Fruit fly (Drosophila melanogaster): ENCODE data around the gene narya.

Gene narya

dm6 chrX:19521753-19522383, 47.0 kb downstream of the narya start, which contains the start of the genes Idh3a and CoRest:
Gene Idh3a, minus strand, starts transcription at chrX:19521810.
Gene CoRest, plus strand, starts transcription at chrX:19521929.
- TF ChIP-seq CG8319 (GFP tag; optimal IDR thresholded peaks at IDR 0.05) (no peak), dac (GFP tag; optimal IDR thresholded peaks at IDR 0.05) (no peak), CG31627 (GFP tag; optimal IDR thresholded peaks at IDR 0.05) (peak; percentile 32), spab (GFP tag; optimal IDR thresholded peaks at IDR 0.05) (no peak), CG4318 (GFP tag; optimal IDR thresholded peaks at IDR 0.05) (no peak), lz (GFP tag; optimal IDR thresholded peaks at IDR 0.05) (peak; percentile 13), CG34406 (GFP tag; optimal IDR thresholded peaks at IDR 0.05) (no peak), esn (GFP tag; optimal IDR thresholded peaks at IDR 0.05) (no peak), CG3032 (tag; optimal IDR thresholded peaks at IDR 0.05) (no peak), OdsH (GFP tag; optimal IDR thresholded peaks at IDR 0.05) (no peak), CG32006 (GFP tag; optimal IDR thresholded peaks at IDR 0.05) (no peak), CG15336 (GFP tag; IDR thresholded peaks at IDR 0.05) (no peak), CG6276 (GFP tag; optimal IDR thresholded peaks at IDR 0.05) (no peak), CG6808 (GFP tag; optimal IDR thresholded peaks at IDR 0.05) (no peak), svp (GFP tag) (peak; percentile 83), CG3919 (GFP tag; optimal IDR thresholded peaks at IDR 0.05) (no peak), Sox15 (GFP tag; optimal IDR thresholded peaks at IDR 0.05) (peak; percentile 4), CG6792 (GFP tag; optimal IDR thresholded peaks at IDR 0.05) (no peak), CG11762 (GFP tag; optimal IDR thresholded peaks at IDR 0.05; ENCODE audit: insufficient read depth) (no peak)

dm6 chrX:19522597-19522996, 47.7 kb downstream of the narya start:
- TF ChIP-seq CG34406 (GFP tag; optimal IDR thresholded peaks at IDR 0.05) = no peak
- TF ChIP-seq fd85E (GFP tag; optimal IDR thresholded peaks at IDR 0.05) = no peak
- TF ChIP-seq CG10631 (GFP tag; optimal IDR thresholded peaks at IDR 0.05) = no peak
- TF ChIP-seq spab (GFP tag; optimal IDR thresholded peaks at IDR 0.05) = no peak
- TF ChIP-seq topi (GFP tag; optimal IDR thresholded peaks at IDR 0.05) = no peak
- TF ChIP-seq CG1621 (tag; optimal IDR thresholded peaks at IDR 0.05) = peak; percentile 67
- TF ChIP-seq dac (GFP tag; optimal IDR thresholded peaks at IDR 0.05) = no peak
- peak; percentile 9 for TF ChIP-seq Sox14 (GFP tag; optimal IDR thresholded peaks at IDR 0.05)

Measured in whole organism, prepupa.